Worm (Caenorhabditis elegans): ENCODE data around the gene sorb-1.

The sorb-1 gene

DNA sequence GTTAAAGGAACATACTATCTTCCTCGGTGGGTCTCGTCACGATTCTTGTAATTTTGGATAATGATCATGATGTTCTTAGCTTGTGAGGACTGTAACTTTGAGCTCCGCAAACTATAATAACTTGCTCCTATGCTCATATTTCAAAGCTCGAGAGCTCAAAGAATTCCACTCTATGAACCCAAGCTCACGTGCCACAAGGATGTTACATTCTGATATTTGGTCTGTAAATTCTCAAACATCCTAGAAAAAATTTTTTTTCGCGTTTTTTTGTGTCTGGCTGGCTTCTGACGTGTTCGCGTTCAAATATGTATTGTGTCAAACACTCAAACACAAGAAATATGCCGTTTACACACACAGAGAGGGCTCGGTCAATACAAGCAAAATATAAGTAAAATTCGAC lies 26.0 kb downstream of the sorb-1 start, which contains the start of gene Y45F10D.16:
Y45F10D.16 (plus strand) TSS at position 301 of the 400 bp plus-strand sequence.
- no peak for TF ChIP-seq ZK185.1 (tag; optimal IDR thresholded peaks at IDR 0.05; ENCODE audit: poor library complexity, severe bottlenecking)
- no peak for TF ChIP-seq nhr-90 (tag; optimal IDR thresholded peaks at IDR 0.05)
- TF ChIP-seq egl-44 (GFP tag; IDR thresholded peaks at IDR 0.05), result no peak
- TF ChIP-seq mcd-1 (GFP tag; IDR thresholded peaks at IDR 0.05), result no peak
- no peak for TF ChIP-seq lin-26 (GFP tag; IDR thresholded peaks at IDR 0.05)
- no peak for TF ChIP-seq Y67H2A.10 (GFP tag; conservative IDR thresholded peaks at IDR 0.05)
- TF ChIP-seq madf-8 (GFP tag; conservative IDR thresholded peaks at IDR 0.05), result no peak
- TF ChIP-seq D2030.7 (GFP tag; IDR thresholded peaks at IDR 0.05), result no peak
- no peak for TF ChIP-seq snpc-1.3 (tag; optimal IDR thresholded peaks at IDR 0.05; ENCODE audit: insufficient read depth)
- no peak for TF ChIP-seq rpc-1 (optimal IDR thresholded peaks at IDR 0.05)
- TF ChIP-seq rpc-1 (tag; optimal IDR thresholded peaks at IDR 0.05), result no peak
- TF ChIP-seq nhr-120 (GFP tag; IDR thresholded peaks at IDR 0.05), result no peak
- TF ChIP-seq nfya-2 (GFP tag; IDR thresholded peaks at IDR 0.05), result no peak
- TF ChIP-seq F49E8.2 (tag; optimal IDR thresholded peaks at IDR 0.05; ENCODE audit: insufficient read depth), result no peak
- no peak for TF ChIP-seq F37B4.10 (GFP tag; IDR thresholded peaks at IDR 0.05)
- no peak for TF ChIP-seq F33H1.4 (GFP tag; IDR thresholded peaks at IDR 0.05)
- no peak for TF ChIP-seq attf-5 (GFP tag; optimal IDR thresholded peaks at IDR 0.05)
- no peak for TF ChIP-seq sea-2 (GFP tag; IDR thresholded peaks at IDR 0.05)

DNA sequence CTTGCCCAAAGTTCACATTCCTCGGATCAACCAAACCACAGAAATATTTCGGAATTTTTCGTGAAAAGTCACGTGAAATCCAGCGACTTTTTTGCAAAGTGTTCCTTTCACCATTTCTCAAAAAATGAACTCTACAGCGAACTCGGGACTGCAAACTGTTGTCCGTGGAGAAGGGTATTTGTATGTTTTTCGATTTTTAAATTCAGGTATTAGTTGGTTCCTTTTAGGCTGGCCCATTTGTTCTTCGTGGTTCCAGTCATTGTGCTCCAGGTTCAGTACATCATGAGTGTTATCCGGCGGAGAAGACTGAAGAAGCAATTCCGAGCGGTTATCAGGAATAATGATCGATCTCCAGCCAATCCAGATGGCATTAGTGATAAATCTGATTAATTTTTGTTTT lies 26.6 kb downstream of the sorb-1 start:
- TF ChIP-seq ceh-40 (GFP tag; IDR thresholded peaks at IDR 0.05), result no peak
- TF ChIP-seq zfh-2 (GFP tag; conservative IDR thresholded peaks at IDR 0.05), result no peak
- no peak for TF ChIP-seq ztf-18 (tag; optimal IDR thresholded peaks at IDR 0.05)
- no peak for TF ChIP-seq hmg-1.2 (GFP tag; IDR thresholded peaks at IDR 0.05)
- no peak for TF ChIP-seq snpc-4 (GFP tag; optimal IDR thresholded peaks at IDR 0.05)
- TF ChIP-seq snpc-4 (tag; optimal IDR thresholded peaks at IDR 0.05), result no peak
- TF ChIP-seq lin-26 (GFP tag; IDR thresholded peaks at IDR 0.05), result no peak
- 0 out of 2 replicates have a peak, but pooled peaks have one; percentile 33 for TF ChIP-seq attf-6 (GFP tag; IDR thresholded peaks at IDR 0.05)
- TF ChIP-seq ceh-58 (GFP tag; IDR thresholded peaks at IDR 0.05), result no peak

DNA sequence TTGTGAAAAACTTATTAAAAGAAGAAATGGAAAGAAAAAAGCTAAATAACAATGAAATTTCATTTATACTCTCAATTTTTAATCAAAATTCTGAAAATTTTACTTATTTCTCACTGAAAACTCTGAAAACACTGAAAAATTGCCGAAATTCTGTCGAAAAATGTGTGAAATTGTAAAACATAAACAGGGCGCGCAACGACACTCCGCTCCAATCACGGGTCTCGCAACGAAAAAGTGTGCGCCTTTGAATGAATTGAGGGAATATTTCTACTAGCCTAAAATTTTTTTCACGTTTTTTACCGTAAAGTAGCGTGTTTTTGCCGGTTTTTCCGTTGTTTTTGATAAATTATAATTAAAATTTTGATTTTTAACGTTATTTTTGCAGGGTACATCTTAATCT lies 27.3 kb downstream of the sorb-1 start, which contains the start of gene rpl-18:
rpl-18 (plus strand) TSS at position 386 of the 400 bp plus-strand sequence.
- peak; percentile 44 for TF ChIP-seq tbp1 (GFP tag; optimal IDR thresholded peaks at IDR 0.05)
- TF ChIP-seq D2030.7 (GFP tag; IDR thresholded peaks at IDR 0.05), result peak; percentile 34; the same call in 1 of the 2 replicates
- TF ChIP-seq attf-3 (GFP tag; conservative IDR thresholded peaks at IDR 0.05), result peak; percentile 97
- TF ChIP-seq F23B12.7 (tag; optimal IDR thresholded peaks at IDR 0.05; ENCODE audit: insufficient read depth), result peak; percentile 73
- TF ChIP-seq bed-2 (GFP tag; IDR thresholded peaks at IDR 0.05), result no peak
- TF ChIP-seq ama-1 (optimal IDR thresholded peaks at IDR 0.05), result no peak
- TF ChIP-seq ama-1 (GFP tag; optimal IDR thresholded peaks at IDR 0.05), result no peak
- TF ChIP-seq lin-54 (GFP tag; optimal IDR thresholded peaks at IDR 0.05), result peak; percentile 40
- TF ChIP-seq lsl-1 (GFP tag; optimal IDR thresholded peaks at IDR 0.05), result peak; percentile 28
- TF ChIP-seq ztf-22 (GFP tag; optimal IDR thresholded peaks at IDR 0.05), result no peak
- TF ChIP-seq rpc-1 (optimal IDR thresholded peaks at IDR 0.05), result no peak
- no peak for TF ChIP-seq rpc-1 (tag; optimal IDR thresholded peaks at IDR 0.05)
- peak; percentile 64 for TF ChIP-seq snpc-4 (GFP tag; optimal IDR thresholded peaks at IDR 0.05)
- TF ChIP-seq snpc-4 (tag; optimal IDR thresholded peaks at IDR 0.05), result peak in 3 of 4 experiments; percentile 83 to 92 (median 84)
- peak; percentile 16 for TF ChIP-seq ZK185.1 (tag; optimal IDR thresholded peaks at IDR 0.05; ENCODE audit: poor library complexity, severe bottlenecking)
- peak in 1 of 3 experiments; percentile 38 for TF ChIP-seq lin-35 (GFP tag; optimal IDR thresholded peaks at IDR 0.05)
- peak; percentile 89 for TF ChIP-seq F33H1.4 (GFP tag; IDR thresholded peaks at IDR 0.05)
- no peak for TF ChIP-seq let-607 (tag; optimal IDR thresholded peaks at IDR 0.05)
- peak; percentile 29 for TF ChIP-seq efl-1 (GFP tag; optimal IDR thresholded peaks at IDR 0.05)
- no peak for TF ChIP-seq ztf-25 (GFP tag; IDR thresholded peaks at IDR 0.05)
- no peak for TF ChIP-seq nhr-27 (tag; optimal IDR thresholded peaks at IDR 0.05)
